Fruit fly (Drosophila melanogaster) S2 (cell line): ENCODE measurements around the gene CG31638.

Experiments
- CG8478 ChIP-seq: fragments of >200 bp; optimal IDR thresholded peaks from 2 replicates; lab custom pipeline; 2018
- CTCF ChIP-seq, 2 experiments: fragments of >200 bp; optimal IDR thresholded peaks; 2 replicates each; lab custom pipeline; 2018

CG31638 gene

dm6 chr2L:6539623-6540381 lies 48.9 kb downstream of the CG31638 start:
- TF ChIP-seq CG8478 (lab: Kevin White, UChicago) (no peak), CTCF (optimal IDR thresholded peaks at IDR 0.05; lab: Kevin White, UChicago) (no peak)
